Fruit fly (Drosophila melanogaster): ENCODE data around the gene alpha-Est10.

Gene alpha-Est10

DNA sequence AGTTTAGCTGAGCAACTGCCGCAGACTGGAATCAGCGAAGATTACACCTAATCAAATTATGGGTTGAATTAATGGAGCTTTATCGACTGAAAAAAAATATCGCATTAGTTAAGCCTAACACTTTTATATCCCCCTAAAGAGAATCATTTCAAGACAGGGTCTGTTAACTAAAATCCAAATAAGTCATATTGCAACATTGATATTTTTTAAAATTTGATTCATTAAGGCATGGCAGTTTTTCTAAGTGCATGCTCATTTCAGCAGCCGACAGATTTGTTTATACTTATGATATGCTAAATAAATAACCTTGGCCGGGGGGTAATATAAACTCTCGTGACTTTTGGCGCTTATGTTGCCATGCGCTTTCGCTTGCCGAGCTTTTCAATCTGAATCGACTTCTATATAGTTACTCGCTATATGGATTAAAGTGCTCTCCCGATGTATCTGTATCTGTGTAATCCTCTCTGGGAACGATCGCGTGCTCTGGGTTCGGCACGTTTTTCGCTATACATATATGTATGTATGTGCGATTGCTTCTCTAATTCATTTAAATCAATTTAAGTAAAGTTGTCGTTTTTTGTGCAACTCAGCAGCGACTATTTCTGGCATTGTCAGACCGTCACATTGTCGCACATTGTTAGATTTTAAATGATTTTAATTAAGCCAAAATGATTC is 12.8 kb upstream of the alpha-Est10 start (continued):
- TF ChIP-seq CG18619 (GFP tag; optimal IDR thresholded peaks at IDR 0.05) (peak; percentile 80), maf-S (GFP tag; optimal IDR thresholded peaks at IDR 0.05) (peak; percentile 84), CG9797 (GFP tag; optimal IDR thresholded peaks at IDR 0.05) (no peak), Optix (GFP tag; IDR thresholded peaks at IDR 0.05) (no peak), Xrp1 (GFP tag; IDR thresholded peaks at IDR 0.05) (peak; percentile 58), CG2116 (GFP tag; optimal IDR thresholded peaks at IDR 0.05) (peak; percentile 36), CG32767 (GFP tag; IDR thresholded peaks at IDR 0.05) (peak; percentile 38; the same call in 1 of the 2 replicates), Oaz (GFP tag; IDR thresholded peaks at IDR 0.05) (peak; percentile 69), CG11247 (GFP tag; IDR thresholded peaks at IDR 0.05) (peak; percentile 88), CG9876 (GFP tag; optimal IDR thresholded peaks at IDR 0.05) (peak; percentile 64), Poxn (GFP tag; IDR thresholded peaks at IDR 0.05) (peak; percentile 81), Dip2 (GFP tag; IDR thresholded peaks at IDR 0.05) (no peak), CTCF (GFP tag; optimal IDR thresholded peaks at IDR 0.05) (no peak), HmgD (GFP tag; optimal IDR thresholded peaks at IDR 0.05) (peak; percentile 34), psq (GFP tag; optimal IDR thresholded peaks at IDR 0.05) (peak; percentile 7), stwl (tag; optimal IDR thresholded peaks at IDR 0.05) (no peak), repo (GFP tag; optimal IDR thresholded peaks at IDR 0.05) (peak; percentile 78), NK7.1 (GFP tag; optimal IDR thresholded peaks at IDR 0.05) (peak; percentile 78), gsb-n (tag; optimal IDR thresholded peaks at IDR 0.05) (no peak), CG14050 (GFP tag; IDR thresholded peaks at IDR 0.05) (peak; percentile 55; the same call in 2 of the 3 replicates), Adf1 (GFP tag; IDR thresholded peaks at IDR 0.05) (peak; percentile 80), CG9817 (tag; optimal IDR thresholded peaks at IDR 0.05) (peak; percentile 82), pum (GFP tag; optimal IDR thresholded peaks at IDR 0.05) (peak; percentile 59), bowl (GFP tag; IDR thresholded peaks at IDR 0.05) (0 out of 2 replicates have a peak, but pooled peaks have one; percentile 49), Stat92E (GFP tag; optimal IDR thresholded peaks at IDR 0.05) (no peak), CG15601 (tag; optimal IDR thresholded peaks at IDR 0.05) (no peak), dmrt99B (tag; optimal IDR thresholded peaks at IDR 0.05) (peak; percentile 68), Bgb (GFP tag; IDR thresholded peaks at IDR 0.05; ENCODE audit: partially characterized antibody) (no peak), fd64A (GFP tag; optimal IDR thresholded peaks at IDR 0.05) (no peak), cas (GFP tag; IDR thresholded peaks at IDR 0.05) (peak; percentile 76), en (GFP tag; optimal IDR thresholded peaks at IDR 0.05) (peak; percentile 57), CG8924 (tag; optimal IDR thresholded peaks at IDR 0.05) (peak; percentile 79), vnd (GFP tag; IDR thresholded peaks at IDR 0.05; ENCODE audit: partially characterized antibody) (no peak), gcm2 (GFP tag; optimal IDR thresholded peaks at IDR 0.05) (peak; percentile 39), CG14965 (GFP tag; optimal IDR thresholded peaks at IDR 0.05; ENCODE audit: borderline replicate concordance) (peak; percentile 14), CG6791 (GFP tag; IDR thresholded peaks at IDR 0.05; ENCODE audit: partially characterized antibody) (no peak), danr (GFP tag; IDR thresholded peaks at IDR 0.05) (0 out of 2 replicates have a peak, but pooled peaks have one; percentile 45), Drgx (GFP tag; IDR thresholded peaks at IDR 0.05) (no peak; the same call in 1 of the 2 replicates), CG8478 (optimal IDR thresholded peaks at IDR 0.05) (no peak), lilli (GFP tag; optimal IDR thresholded peaks at IDR 0.05) (peak; percentile 94), salm (tag; optimal IDR thresholded peaks at IDR 0.05) (no peak), Doc2 (GFP tag; IDR thresholded peaks at IDR 0.05) (0 out of 2 replicates have a peak, but pooled peaks have one; percentile 36), nau (GFP tag; optimal IDR thresholded peaks at IDR 0.05) (peak; percentile 69), CG12942 (GFP tag; optimal IDR thresholded peaks at IDR 0.05) (peak; percentile 71), tup (GFP tag; optimal IDR thresholded peaks at IDR 0.05) (peak; percentile 79), CG10267 (tag; optimal IDR thresholded peaks at IDR 0.05) (peak; percentile 41), sisA (GFP tag; IDR thresholded peaks at IDR 0.05) (peak; percentile 49), kay (GFP tag; optimal IDR thresholded peaks at IDR 0.05) (peak; percentile 79), sima (GFP tag; optimal IDR thresholded peaks at IDR 0.05) (peak; percentile 66), dysf (GFP tag; IDR thresholded peaks at IDR 0.05) (peak; percentile 90), gfzf (GFP tag; optimal IDR thresholded peaks at IDR 0.05) (no peak)
